Worm (Caenorhabditis elegans): Measurements from ENCODE around the gene pqn-71.

DNA sequence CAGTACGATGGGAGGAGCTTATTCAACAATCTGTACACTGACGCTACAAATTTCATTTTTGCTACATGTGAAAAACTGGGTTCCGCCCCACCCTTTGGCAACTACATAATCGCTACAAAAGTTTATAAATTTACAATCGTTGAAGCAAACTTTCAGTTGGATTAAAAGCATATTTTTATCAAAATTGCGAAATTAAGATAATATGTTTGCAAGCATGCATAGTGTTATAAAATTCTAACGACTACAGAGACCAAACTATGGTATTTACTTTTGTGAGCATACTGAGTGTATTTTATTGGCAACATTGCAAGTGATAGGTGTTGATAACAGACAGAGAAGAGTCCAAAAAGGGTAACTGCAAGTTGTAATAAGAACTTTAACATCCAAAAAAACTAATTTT, 13.1 kb downstream of the pqn-71 start, which contains the start of gene C06B8.2:
- TF ChIP-seq madf-9 (GFP tag; conservative IDR thresholded peaks at IDR 0.05) (no peak), skn-1 (tag; optimal IDR thresholded peaks at IDR 0.05) (no peak), fkh-10 (GFP tag; optimal IDR thresholded peaks at IDR 0.05) (no peak), lsy-2 (tag; optimal IDR thresholded peaks at IDR 0.05) (no peak), ama-1 (optimal IDR thresholded peaks at IDR 0.05) (no peak), nhr-111 (GFP tag; optimal IDR thresholded peaks at IDR 0.05) (no peak), snpc-4 (tag; optimal IDR thresholded peaks at IDR 0.05) (no peak), cey-2 (tag; optimal IDR thresholded peaks at IDR 0.05; ENCODE audit: borderline replicate concordance, insufficient read depth) (no peak), lin-39 (tag; optimal IDR thresholded peaks at IDR 0.05) (no peak), lin-38 (GFP tag; IDR thresholded peaks at IDR 0.05) (no peak)
